Worm (Caenorhabditis elegans) whole organism, L3 larva: Measurements from ENCODE around the gene K02E2.11.

ENCODE experiments used
- R02D3.7 ChIP-seq: fragments of 150-350 bp; optimal IDR thresholded peaks from 2 replicates; lab custom pipeline; 2014; ENCODE audit warnings: missing biosample characterization, missing genetic modification characterization
- ZK546.5 ChIP-seq: sonication (generic microtip); optimal IDR thresholded peaks from 2 replicates; lab custom pipeline; 2017; ENCODE audit warnings: missing biosample characterization, missing genetic modification characterization
- aly-2 ChIP-seq: fragments of 150-350 bp; optimal IDR thresholded peaks from 2 replicates; lab custom pipeline; 2014; ENCODE audit warnings: missing biosample characterization, missing genetic modification characterization
- ama-1 ChIP-seq: fragments of 150-350 bp; optimal IDR thresholded peaks from 2 replicates; lab custom pipeline; 2018
- ceh-28 ChIP-seq: fragments of 150-350 bp; optimal IDR thresholded peaks from 2 replicates; lab custom pipeline; 2014; ENCODE audit warnings: missing biosample characterization, missing genetic modification reagents, missing genetic modification characterization
- ceh-82 ChIP-seq: fragments of 150-350 bp; optimal IDR thresholded peaks from 2 replicates; lab custom pipeline; 2014; ENCODE audit warnings: missing biosample characterization, missing genetic modification characterization
- daf-12 ChIP-seq: fragments of 150-350 bp; optimal IDR thresholded peaks from 2 replicates; lab custom pipeline; 2014; ENCODE audit warnings: missing biosample characterization, missing genetic modification reagents, missing genetic modification characterization
- egl-27 ChIP-seq: sonication (generic microtip); optimal IDR thresholded peaks from 4 replicates; lab custom pipeline; 2017; ENCODE audit warnings: missing biosample characterization, missing genetic modification reagents, missing genetic modification characterization
- egl-5 ChIP-seq: fragments of 150-350 bp; optimal IDR thresholded peaks from 2 replicates; lab custom pipeline; 2017; ENCODE audit warnings: missing biosample characterization, missing genetic modification reagents, missing genetic modification characterization, inconsistent platforms
- elt-2 ChIP-seq: sonication (generic microtip); optimal IDR thresholded peaks from 2 replicates; lab custom pipeline; 2016; ENCODE audit warnings: missing genetic modification reagents, mild to moderate bottlenecking, missing genetic modification characterization, missing compliant biosample characterization
- elt-3 ChIP-seq, 3 experiments: fragments of 150-350 bp in 1 of 3; sonication (generic microtip) in 2 of 3; optimal IDR thresholded peaks; 2 replicates in 2 of 3; 4 replicates in 1 of 3; lab custom pipeline; 2014 to 2017; ENCODE audit warnings: missing biosample characterization in 3 of 3, missing genetic modification characterization in 3 of 3
- eor-1 ChIP-seq, 2 experiments: fragments of 150-350 bp; optimal IDR thresholded peaks; 2 replicates each; lab custom pipeline; 2014 to 2018; ENCODE audit warnings: missing biosample characterization in 2 of 2, missing genetic modification characterization in 2 of 2
- fkh-2 ChIP-seq: fragments of 150-350 bp; optimal IDR thresholded peaks from 2 replicates; lab custom pipeline; 2014; ENCODE audit warnings: missing biosample characterization, missing genetic modification reagents, missing genetic modification characterization
- fos-1 ChIP-seq: fragments of 150-350 bp; optimal IDR thresholded peaks from 2 replicates; lab custom pipeline; 2014; ENCODE audit warnings: missing biosample characterization, missing genetic modification characterization
- jun-1 ChIP-seq: fragments of 150-350 bp; optimal IDR thresholded peaks from 2 replicates; lab custom pipeline; 2014; ENCODE audit warnings: missing biosample characterization, missing genetic modification reagents, missing genetic modification characterization
- lin-15B ChIP-seq: fragments of 150-350 bp; optimal IDR thresholded peaks from 2 replicates; lab custom pipeline; 2014; ENCODE audit warnings: missing biosample characterization, missing genetic modification characterization
- lin-39 ChIP-seq: fragments of 150-350 bp; optimal IDR thresholded peaks from 2 replicates; lab custom pipeline; 2018; ENCODE audit warnings: missing biosample characterization, missing genetic modification reagents, missing genetic modification characterization
- lsy-12 ChIP-seq: sonication (generic microtip); optimal IDR thresholded peaks from 2 replicates; lab custom pipeline; 2016; ENCODE audit warnings: mild to moderate bottlenecking, missing genetic modification characterization, missing compliant biosample characterization
- mdl-1 ChIP-seq: fragments of 150-350 bp; optimal IDR thresholded peaks from 2 replicates; lab custom pipeline; 2014; ENCODE audit warnings: missing biosample characterization, missing genetic modification characterization
- mml-1 ChIP-seq: fragments of 150-350 bp; sonication (generic microtip); optimal IDR thresholded peaks from 3 replicates; lab custom pipeline; 2014; ENCODE audit warnings: missing biosample characterization, missing genetic modification characterization
- nfya-1 ChIP-seq: sonication (generic microtip); optimal IDR thresholded peaks from 2 replicates; lab custom pipeline; 2017; ENCODE audit warnings: missing genetic modification characterization, mild to moderate bottlenecking, missing compliant biosample characterization, antibody characterized with exemption, moderate library complexity; ENCODE audit not compliant: insufficient read depth
- nhr-11 ChIP-seq: fragments of 150-350 bp; optimal IDR thresholded peaks from 2 replicates; lab custom pipeline; 2014; ENCODE audit warnings: missing biosample characterization, missing genetic modification characterization
- nhr-23 ChIP-seq: fragments of 150-350 bp; optimal IDR thresholded peaks from 2 replicates; lab custom pipeline; 2014; ENCODE audit warnings: missing biosample characterization, missing genetic modification reagents, missing genetic modification characterization
- nhr-25 ChIP-seq: sonication (generic microtip); optimal IDR thresholded peaks from 2 replicates; lab custom pipeline; 2017; ENCODE audit warnings: missing biosample characterization, missing genetic modification characterization
- nhr-28 ChIP-seq: fragments of 150-350 bp; optimal IDR thresholded peaks from 2 replicates; lab custom pipeline; 2014; ENCODE audit warnings: missing biosample characterization, missing genetic modification characterization
- nhr-43 ChIP-seq: sonication (generic microtip); optimal IDR thresholded peaks from 2 replicates; lab custom pipeline; 2016; ENCODE audit warnings: mild to moderate bottlenecking, missing genetic modification characterization, missing compliant biosample characterization; ENCODE audit not compliant: poor library complexity, severe bottlenecking
- nhr-67 ChIP-seq: fragments of 150-350 bp; optimal IDR thresholded peaks from 2 replicates; lab custom pipeline; 2014; ENCODE audit warnings: missing biosample characterization, missing genetic modification characterization
- nhr-76 ChIP-seq: fragments of 150-350 bp; sonication (generic microtip); optimal IDR thresholded peaks from 5 replicates; lab custom pipeline; 2014; ENCODE audit warnings: missing biosample characterization, missing genetic modification characterization
- pha-4 ChIP-seq: fragments of 150-350 bp; optimal IDR thresholded peaks from 2 replicates; lab custom pipeline; 2014; ENCODE audit warnings: missing biosample characterization, missing genetic modification reagents, missing genetic modification characterization
- pqm-1 ChIP-seq: fragments of 150-350 bp; optimal IDR thresholded peaks from 2 replicates; lab custom pipeline; 2017; ENCODE audit warnings: missing biosample characterization, missing genetic modification characterization, inconsistent platforms
- snpc-4 ChIP-seq: fragments of 150-350 bp; optimal IDR thresholded peaks from 2 replicates; lab custom pipeline; 2014; ENCODE audit warnings: missing biosample characterization, missing genetic modification characterization
- unc-39 ChIP-seq: sonication (generic microtip); optimal IDR thresholded peaks from 4 replicates; lab custom pipeline; 2017; ENCODE audit warnings: missing biosample characterization, missing genetic modification characterization
- unc-62 ChIP-seq: fragments of 150-350 bp; sonication (generic microtip); optimal IDR thresholded peaks from 4 replicates; lab custom pipeline; 2014; ENCODE audit warnings: missing biosample characterization, missing genetic modification reagents, missing genetic modification characterization
- zag-1 ChIP-seq: fragments of 150-350 bp; optimal IDR thresholded peaks from 2 replicates; lab custom pipeline; 2014; ENCODE audit warnings: missing biosample characterization, missing genetic modification characterization
- ztf-11 ChIP-seq: fragments of 150-350 bp; optimal IDR thresholded peaks from 2 replicates; lab custom pipeline; 2014; ENCODE audit warnings: missing biosample characterization, missing genetic modification characterization
- ztf-4 ChIP-seq: fragments of 150-350 bp; optimal IDR thresholded peaks from 2 replicates; lab custom pipeline; 2014; ENCODE audit warnings: missing biosample characterization, missing genetic modification characterization

K02E2.11 gene

DNA sequence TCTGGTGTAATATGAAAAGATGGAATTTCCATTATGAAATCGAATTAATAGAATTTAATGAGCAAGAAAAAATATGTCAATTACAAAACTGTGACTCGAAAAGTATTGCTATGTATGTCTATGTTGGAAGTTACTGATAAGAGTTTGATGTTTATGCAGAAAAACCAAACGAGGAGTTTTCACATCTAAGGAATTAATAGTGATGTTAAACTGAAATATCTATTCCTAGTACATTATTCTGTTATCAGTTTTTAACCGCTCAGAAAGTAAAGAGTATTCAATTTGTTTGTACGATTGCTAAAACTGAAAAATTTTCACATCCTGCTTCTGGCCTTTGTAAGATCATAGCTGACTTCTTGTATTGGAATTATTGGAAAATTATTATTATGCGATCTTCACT is 3.8 kb downstream of the K02E2.11 start, which contains the start of gene K02E2.7:
Gene K02E2.7, minus strand, starts transcription at position 101 of the 400 bp plus-strand sequence.
- no peak for TF ChIP-seq elt-2 (tag; lab: Kevin White, UChicago)
- no peak for TF ChIP-seq ztf-11 (tag; lab: Kevin White, UChicago)
- TF ChIP-seq ama-1 (lab: Kevin White, UChicago), result no peak
- TF ChIP-seq nhr-43 (tag; lab: Kevin White, UChicago), result no peak
- TF ChIP-seq ZK546.5 (tag; lab: Kevin White, UChicago), result no peak
- TF ChIP-seq unc-62, result no peak
- TF ChIP-seq ztf-4 (tag; lab: Kevin White, UChicago), result no peak
- no peak for TF ChIP-seq daf-12 (tag; lab: Kevin White, UChicago)
- no peak for TF ChIP-seq ceh-82 (tag; lab: Kevin White, UChicago)
- TF ChIP-seq ceh-28 (tag; lab: Kevin White, UChicago), result no peak
- no peak for TF ChIP-seq lin-39
- no peak for TF ChIP-seq lin-15B (tag; lab: Kevin White, UChicago)
- no peak for TF ChIP-seq nhr-11 (tag; lab: Kevin White, UChicago)
- TF ChIP-seq snpc-4, result no peak
- TF ChIP-seq nhr-76 (tag; lab: Kevin White, UChicago), result no peak

DNA sequence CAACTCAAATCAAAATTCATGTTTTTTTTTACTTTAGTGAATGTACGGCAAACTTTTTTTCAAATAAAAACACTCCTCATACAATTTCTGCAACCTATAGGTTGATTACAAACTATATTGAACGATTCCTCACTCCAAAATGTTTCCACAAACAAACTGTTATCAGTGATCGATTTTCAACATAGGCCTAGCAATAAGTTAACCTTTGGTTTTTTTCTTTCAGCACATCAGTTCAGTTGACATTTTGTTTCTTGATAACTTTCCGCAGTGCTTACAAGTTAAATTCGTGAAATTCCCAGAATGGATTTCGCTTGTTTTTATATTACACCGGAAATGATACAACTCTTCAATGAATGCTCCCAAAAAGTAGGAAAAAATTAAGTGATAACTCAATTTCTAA is 4.3 kb downstream of the K02E2.11 start, which contains the start of gene F53H2.1:
Gene F53H2.1, plus strand, starts transcription at position 301 of the 400 bp plus-strand sequence.
- TF ChIP-seq pqm-1 (no peak), ceh-82 (tag; lab: Kevin White, UChicago) (no peak), zag-1 (tag; lab: Kevin White, UChicago) (no peak), nhr-11 (tag; lab: Kevin White, UChicago) (no peak)

ce11 chrV:20393773-20394172 is 10.7 kb downstream of the K02E2.11 start, which contains the start of gene cnc-7:
cnc-7 (plus strand) TSS chrV:20394073.
- no peak for TF ChIP-seq eor-1 (tag; optimal IDR thresholded peaks at IDR 0.05; lab: Kevin White, UChicago)
- TF ChIP-seq nhr-76 (tag; lab: Kevin White, UChicago), result no peak
- no peak for TF ChIP-seq nhr-23
- no peak for TF ChIP-seq ceh-28 (tag; lab: Kevin White, UChicago)
- TF ChIP-seq aly-2 (tag; lab: Kevin White, UChicago), result no peak
- no peak for TF ChIP-seq nhr-43 (tag; lab: Kevin White, UChicago)
- no peak for TF ChIP-seq ztf-11 (tag; lab: Kevin White, UChicago)
- no peak for TF ChIP-seq zag-1 (tag; lab: Kevin White, UChicago)
- no peak for TF ChIP-seq mml-1 (tag; lab: Kevin White, UChicago)
- no peak for TF ChIP-seq R02D3.7 (tag; lab: Kevin White, UChicago)
- no peak for TF ChIP-seq fos-1 (tag; lab: Kevin White, UChicago)
- no peak for TF ChIP-seq ama-1 (lab: Kevin White, UChicago)
- TF ChIP-seq nhr-28, result no peak
- no peak for TF ChIP-seq lsy-12
- TF ChIP-seq pha-4 (tag; lab: Kevin White, UChicago), result no peak
- no peak for TF ChIP-seq fkh-2 (tag; lab: Kevin White, UChicago)

ce11 chrV:20399532-20400068 is 16.5 kb downstream of the K02E2.11 start:
- TF ChIP-seq eor-1 (tag; optimal IDR thresholded peaks at IDR 0.05; lab: Kevin White, UChicago), result no peak
- no peak for TF ChIP-seq ceh-28 (tag; lab: Kevin White, UChicago)
- no peak for TF ChIP-seq unc-39 (tag; lab: Kevin White, UChicago)
- no peak for TF ChIP-seq daf-12 (tag; lab: Kevin White, UChicago)
- no peak for TF ChIP-seq nhr-28
- TF ChIP-seq mdl-1 (tag; lab: Kevin White, UChicago), result no peak
- no peak for TF ChIP-seq fos-1 (tag; lab: Kevin White, UChicago)
- no peak for TF ChIP-seq lsy-12
- TF ChIP-seq egl-5, result no peak
- TF ChIP-seq pqm-1, result no peak
- TF ChIP-seq jun-1 (tag; lab: Kevin White, UChicago), result no peak
- TF ChIP-seq nhr-67, result no peak
- TF ChIP-seq nfya-1, result no peak
- no peak for TF ChIP-seq egl-27 (tag; lab: Kevin White, UChicago)
- TF ChIP-seq elt-2 (tag; lab: Kevin White, UChicago), result no peak
- TF ChIP-seq nhr-25, result no peak
- TF ChIP-seq nhr-23, result no peak
- no peak for TF ChIP-seq elt-3 (tag; optimal IDR thresholded peaks at IDR 0.05; lab: Kevin White, UChicago)
- no peak for TF ChIP-seq aly-2 (tag; lab: Kevin White, UChicago)
- no peak for TF ChIP-seq snpc-4
- TF ChIP-seq, all 47 proteins: peak for 0
